Fruit fly (Drosophila melanogaster) whole organism, embryonic: ENCODE data around the gene alphaCOP.

Experiments used
- CG10147 ChIP-seq: fragments of 200-800 bp; sonication (Bioruptor generic); optimal IDR thresholded peaks from 2 replicates; lab custom pipeline; 2019; ENCODE audit warnings: missing biosample characterization, mild to moderate bottlenecking, missing genetic modification characterization, moderate library complexity
- CG10979 ChIP-seq: fragments of 200-800 bp; sonication (Bioruptor generic); optimal IDR thresholded peaks from 2 replicates; lab custom pipeline; 2018; ENCODE audit warnings: missing biosample characterization, mild to moderate bottlenecking, missing genetic modification characterization, moderate library complexity
- CG11456 ChIP-seq: fragments of 200-800 bp; sonication (Bioruptor generic); IDR thresholded peaks from 3 replicates; pipeline ENCODE4 v1.3.6; 2022; ENCODE audit warnings: missing biosample characterization, missing genetic modification characterization
- CG1233 ChIP-seq: fragments of 200-800 bp; sonication (Bioruptor generic); optimal IDR thresholded peaks from 4 replicates; lab custom pipeline; 2018; ENCODE audit warnings: missing biosample characterization, mild to moderate bottlenecking, missing genetic modification characterization
- CG12391 ChIP-seq: fragments of 200-800 bp; sonication (Bioruptor generic); optimal IDR thresholded peaks from 3 replicates; lab custom pipeline; 2018; ENCODE audit warnings: missing biosample characterization, mild to moderate bottlenecking, missing genetic modification characterization, moderate library complexity
- CG13123 ChIP-seq: fragments of 200-800 bp; sonication (Bioruptor generic); optimal IDR thresholded peaks from 2 replicates; lab custom pipeline; 2016; ENCODE audit warnings: missing biosample characterization, missing genetic modification characterization
- CG14667 ChIP-seq: fragments of 200-800 bp; sonication (Bioruptor generic); IDR thresholded peaks from 2 replicates; pipeline ENCODE4 v1.3.6; 2022; ENCODE audit warnings: missing biosample characterization, missing genetic modification characterization
- CG14965 ChIP-seq: fragments of 200-800 bp; sonication (Bioruptor generic); optimal IDR thresholded peaks from 2 replicates; lab custom pipeline; 2016; ENCODE audit warnings: missing biosample characterization, missing genetic modification characterization, borderline replicate concordance
- CG15601 ChIP-seq: fragments of 200-800 bp; sonication (Bioruptor generic); optimal IDR thresholded peaks from 3 replicates; lab custom pipeline; 2019; ENCODE audit warnings: missing biosample characterization, mild to moderate bottlenecking, missing genetic modification characterization, moderate library complexity
- CG17359 ChIP-seq: fragments of 200-800 bp; sonication (Bioruptor generic); optimal IDR thresholded peaks from 3 replicates; lab custom pipeline; 2018; ENCODE audit warnings: missing biosample characterization, mild to moderate bottlenecking, missing genetic modification characterization, moderate library complexity
- CG1792 ChIP-seq: fragments of 200-800 bp; sonication (Bioruptor generic); optimal IDR thresholded peaks from 2 replicates; lab custom pipeline; 2016; ENCODE audit warnings: missing biosample characterization, missing genetic modification characterization
- CG18262 ChIP-seq: fragments of 200-800 bp; optimal IDR thresholded peaks from 3 replicates; lab custom pipeline; 2019; ENCODE audit warnings: missing biosample characterization, mild to moderate bottlenecking, missing genetic modification characterization, moderate library complexity
- CG2199 ChIP-seq: fragments of 200-800 bp; sonication (Bioruptor generic); IDR thresholded peaks from 3 replicates; pipeline ENCODE4 v1.3.6; 2022; ENCODE audit warnings: missing biosample characterization, missing genetic modification characterization
- CG30403 ChIP-seq: fragments of 200-800 bp; sonication (Bioruptor generic); optimal IDR thresholded peaks from 3 replicates; lab custom pipeline; 2016; ENCODE audit warnings: missing biosample characterization, missing genetic modification characterization
- CG31224 ChIP-seq: fragments of 200-800 bp; sonication (Bioruptor generic); IDR thresholded peaks from 2 replicates; pipeline ENCODE4 v1.3.6; 2022; ENCODE audit warnings: missing biosample characterization, missing genetic modification characterization
- CG4854 ChIP-seq: fragments of 200-800 bp; sonication (Bioruptor generic); optimal IDR thresholded peaks from 2 replicates; lab custom pipeline; 2016; ENCODE audit warnings: missing biosample characterization, missing genetic modification characterization, inconsistent platforms
- CG5953 ChIP-seq: fragments of 200-800 bp; sonication (Bioruptor generic); IDR thresholded peaks from 2 replicates; pipeline ENCODE4 v1.3.6; 2022; ENCODE audit warnings: missing biosample characterization, missing genetic modification characterization
- CG6272 ChIP-seq: fragments of 200-800 bp; sonication (Bioruptor generic); IDR thresholded peaks from 2 replicates; pipeline ENCODE4 v1.3.6; 2022; ENCODE audit warnings: missing biosample characterization, missing genetic modification characterization
- CG7556 ChIP-seq: fragments of 200-800 bp; sonication (Bioruptor generic); optimal IDR thresholded peaks from 2 replicates; lab custom pipeline; 2017; ENCODE audit warnings: missing biosample characterization, mild to moderate bottlenecking, missing genetic modification characterization
- CG7745 ChIP-seq: fragments of 200-800 bp; sonication (Bioruptor generic); optimal IDR thresholded peaks from 2 replicates; lab custom pipeline; 2018; ENCODE audit warnings: missing biosample characterization, mild to moderate bottlenecking, missing genetic modification characterization, moderate library complexity
- CG7839 ChIP-seq: fragments of 200-800 bp; sonication (Bioruptor generic); optimal IDR thresholded peaks from 3 replicates; lab custom pipeline; 2018; ENCODE audit warnings: missing biosample characterization, mild to moderate bottlenecking, missing genetic modification characterization, moderate library complexity
- CG7987 ChIP-seq: fragments of 200-800 bp; sonication (Bioruptor generic); optimal IDR thresholded peaks from 2 replicates; lab custom pipeline; 2018; ENCODE audit warnings: missing biosample characterization, mild to moderate bottlenecking, missing genetic modification characterization, moderate library complexity
- CG8089 ChIP-seq: fragments of 200-800 bp; sonication (Bioruptor generic); optimal IDR thresholded peaks from 3 replicates; lab custom pipeline; 2016; ENCODE audit warnings: missing biosample characterization, missing genetic modification characterization
- CG9727 ChIP-seq: fragments of 200-800 bp; sonication (Bioruptor generic); optimal IDR thresholded peaks from 3 replicates; lab custom pipeline; 2017; ENCODE audit warnings: missing biosample characterization, mild to moderate bottlenecking, missing genetic modification characterization
- CTCF ChIP-seq: fragments of 200-800 bp; sonication (Bioruptor generic); optimal IDR thresholded peaks from 2 replicates; lab custom pipeline; 2017; ENCODE audit warnings: missing biosample characterization, mild to moderate bottlenecking, missing genetic modification characterization, moderate library complexity
- Dad ChIP-seq: fragments of 200-800 bp; sonication (Bioruptor generic); optimal IDR thresholded peaks from 3 replicates; lab custom pipeline; 2016; ENCODE audit warnings: missing biosample characterization, missing genetic modification characterization
- Elba2 ChIP-seq: fragments of 200-800 bp; sonication (Bioruptor generic); optimal IDR thresholded peaks from 3 replicates; lab custom pipeline; 2016; ENCODE audit warnings: missing biosample characterization, missing genetic modification characterization
- Hand ChIP-seq: fragments of 200-800 bp; sonication (Bioruptor generic); optimal IDR thresholded peaks from 2 replicates; lab custom pipeline; 2017; ENCODE audit warnings: mild to moderate bottlenecking, missing biosample characterization, missing genetic modification reagents, missing genetic modification characterization
- HmgZ ChIP-seq: fragments of 200-800 bp; sonication (Bioruptor generic); optimal IDR thresholded peaks from 2 replicates; lab custom pipeline; 2018; ENCODE audit warnings: missing biosample characterization, mild to moderate bottlenecking, missing genetic modification characterization
- Jarid2 ChIP-seq: fragments of 200-800 bp; sonication (Bioruptor generic); optimal IDR thresholded peaks from 3 replicates; lab custom pipeline; 2017; ENCODE audit warnings: mild to moderate bottlenecking, missing biosample characterization, missing genetic modification reagents, missing genetic modification characterization
- Med ChIP-seq: fragments of 200-800 bp; sonication (Bioruptor generic); peaks from one replicate; lab custom pipeline; 2016; ENCODE audit warnings: missing biosample characterization, missing genetic modification characterization, mild to moderate bottlenecking, inconsistent platforms, moderate library complexity
- Meics ChIP-seq: fragments of 200-800 bp; sonication (Bioruptor generic); optimal IDR thresholded peaks from 2 replicates; lab custom pipeline; 2017; ENCODE audit warnings: missing biosample characterization, mild to moderate bottlenecking, missing genetic modification characterization
- Mes4 ChIP-seq: fragments of 200-800 bp; sonication (Bioruptor generic); optimal IDR thresholded peaks from 2 replicates; lab custom pipeline; 2016; ENCODE audit warnings: missing biosample characterization, missing genetic modification characterization
- Mrtf ChIP-seq: fragments of 200-800 bp; sonication (Bioruptor generic); IDR thresholded peaks from 3 replicates; pipeline ENCODE4 v1.3.6; 2022; ENCODE audit warnings: missing biosample characterization, missing genetic modification characterization
- NFAT ChIP-seq: fragments of 200-800 bp; sonication (Bioruptor generic); IDR thresholded peaks from 2 replicates; pipeline ENCODE4 v1.3.6; 2022; ENCODE audit warnings: missing biosample characterization, missing genetic modification characterization
- Nf-YA ChIP-seq: fragments of 200-800 bp; sonication (Bioruptor generic); IDR thresholded peaks from 2 replicates; pipeline ENCODE4 v1.3.6; 2022; ENCODE audit warnings: missing biosample characterization, missing genetic modification characterization
- Sry-δ ChIP-seq: fragments of 200-800 bp; sonication (Bioruptor generic); optimal IDR thresholded peaks from 2 replicates; lab custom pipeline; 2016; ENCODE audit warnings: missing biosample characterization, missing genetic modification characterization
- Vsx1 ChIP-seq: fragments of 200-800 bp; sonication (Bioruptor generic); optimal IDR thresholded peaks from 2 replicates; lab custom pipeline; 2017; ENCODE audit warnings: missing biosample characterization, mild to moderate bottlenecking, missing genetic modification characterization, missing genetic modification reagents
- ap ChIP-seq: fragments of 200-800 bp; sonication (Bioruptor generic); IDR thresholded peaks from 2 replicates; pipeline ENCODE4 v1.3.6; 2022; ENCODE audit warnings: missing biosample characterization, missing genetic modification characterization
- bigmax ChIP-seq: fragments of 200-800 bp; sonication (Bioruptor generic); optimal IDR thresholded peaks from 2 replicates; lab custom pipeline; 2018; ENCODE audit warnings: missing biosample characterization, mild to moderate bottlenecking, missing genetic modification characterization
- bsh ChIP-seq, 2 experiments: fragments of 200-800 bp; sonication (Bioruptor generic); optimal IDR thresholded peaks; 2 replicates each; lab custom pipeline; 2017 to 2018; ENCODE audit warnings: mild to moderate bottlenecking in 2 of 2, missing biosample characterization in 2 of 2, missing genetic modification characterization in 2 of 2, moderate library complexity in 1 of 2
- ci ChIP-seq: fragments of 200-800 bp; sonication (Bioruptor generic); IDR thresholded peaks from 3 replicates; pipeline ENCODE4 v1.3.6; 2022; ENCODE audit warnings: missing biosample characterization, missing genetic modification characterization
- esg ChIP-seq: fragments of 200-800 bp; sonication (Bioruptor generic); conservative IDR thresholded peaks from 2 replicates; pipeline ENCODE4 v1.3.6; 2022; ENCODE audit warnings: missing biosample characterization, missing genetic modification characterization
- ham ChIP-seq: fragments of 200-800 bp; sonication (Bioruptor generic); IDR thresholded peaks from 2 replicates; pipeline ENCODE4 v1.3.6; 2022; ENCODE audit warnings: missing biosample characterization, missing genetic modification characterization
- jigr1 ChIP-seq: fragments of 200-800 bp; sonication (Bioruptor generic); IDR thresholded peaks from 3 replicates; pipeline ENCODE4 v1.3.6; 2022; ENCODE audit warnings: missing biosample characterization, missing genetic modification characterization
- ken ChIP-seq: fragments of 200-800 bp; sonication (Bioruptor generic); IDR thresholded peaks from 3 replicates; pipeline ENCODE4 v1.3.6; 2022; ENCODE audit warnings: missing biosample characterization, missing genetic modification characterization
- pros ChIP-seq: fragments of 200-800 bp; sonication (Bioruptor generic); optimal IDR thresholded peaks from 3 replicates; lab custom pipeline; 2019; ENCODE audit warnings: missing biosample characterization, mild to moderate bottlenecking, missing genetic modification characterization, moderate library complexity
- ro ChIP-seq: fragments of 200-800 bp; sonication (Bioruptor generic); IDR thresholded peaks from 2 replicates; pipeline ENCODE4 v1.3.6; 2022; ENCODE audit warnings: missing biosample characterization, missing genetic modification characterization
- salm ChIP-seq: fragments of 200-800 bp; sonication (Bioruptor generic); optimal IDR thresholded peaks from 2 replicates; lab custom pipeline; 2018; ENCODE audit warnings: missing biosample characterization, mild to moderate bottlenecking, missing genetic modification characterization
- trem ChIP-seq: fragments of 200-800 bp; optimal IDR thresholded peaks from 3 replicates; lab custom pipeline; 2019; ENCODE audit warnings: missing biosample characterization, mild to moderate bottlenecking, missing genetic modification characterization, moderate library complexity

alphaCOP gene

DNA sequence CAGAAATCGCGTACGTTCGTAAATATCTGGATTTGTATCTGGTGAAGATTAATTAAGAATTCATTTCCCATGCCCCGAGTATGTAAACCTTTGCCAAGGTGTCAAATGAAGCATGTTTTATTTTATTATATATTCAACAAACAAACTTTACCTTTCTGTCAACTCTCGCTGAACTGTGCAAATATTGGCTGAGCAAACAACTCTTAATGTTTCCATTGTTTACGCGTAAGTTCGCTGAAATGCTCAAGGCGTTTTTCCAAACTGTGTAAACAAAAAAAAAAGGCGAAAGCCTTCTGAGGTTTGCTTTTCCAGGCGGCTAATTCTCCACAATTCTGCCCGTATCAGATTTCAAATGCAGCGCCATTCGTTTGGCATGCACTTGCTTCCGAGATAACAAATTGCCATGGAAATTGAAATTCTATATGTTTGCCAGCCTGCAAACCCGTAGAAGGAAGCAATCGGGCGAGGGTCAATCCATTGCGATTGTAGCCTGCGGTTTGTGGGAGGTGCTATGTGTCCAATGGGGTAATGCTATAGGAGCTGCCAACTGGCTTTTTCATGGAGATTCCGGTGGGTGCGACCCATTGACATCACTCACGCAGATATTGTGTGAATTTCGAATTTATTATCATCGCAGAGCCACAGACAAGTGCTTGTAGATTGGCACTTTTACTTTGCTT is 53.2 kb downstream of the alphaCOP start (continued):
- peak; percentile 65 for TF ChIP-seq CG7556 (GFP tag; lab: Kevin White, UChicago)
- no peak for TF ChIP-seq ham (GFP tag; lab: Robert Waterston, UW)
- no peak for TF ChIP-seq Mes4
- peak; percentile 96 for TF ChIP-seq CG7987
- peak; percentile 37; the same call in 1 of the 2 replicates for TF ChIP-seq CG31224
- TF ChIP-seq CG2199 (GFP tag; lab: Robert Waterston, UW), result no peak
- TF ChIP-seq Vsx1, result peak; percentile 76
- TF ChIP-seq Jarid2, result peak; percentile 69
- TF ChIP-seq trem (tag; lab: Kevin White, UChicago), result no peak
- peak; percentile 97 for TF ChIP-seq Med (GFP tag; lab: Kevin White, UChicago)
- TF ChIP-seq esg, result no peak
- TF ChIP-seq CG7745 (tag; lab: Kevin White, UChicago), result no peak
- TF ChIP-seq CG13123 (GFP tag; lab: Kevin White, UChicago), result peak; percentile 12
- TF ChIP-seq CG1792 (GFP tag; lab: Kevin White, UChicago), result peak; percentile 78
- no peak for TF ChIP-seq CG7839
- TF ChIP-seq Mrtf (GFP tag; lab: Robert Waterston, UW), result 0 out of 3 replicates have a peak, but pooled peaks have one; percentile 11
- TF ChIP-seq CG14965 (GFP tag; lab: Kevin White, UChicago), result peak; percentile 23
- TF ChIP-seq Meics, result peak; percentile 90
- TF ChIP-seq CG18262, result no peak
- TF ChIP-seq NFAT (GFP tag; lab: Robert Waterston, UW), result 0 out of 2 replicates have a peak, but pooled peaks have one; percentile 41
- no peak for TF ChIP-seq bsh (GFP tag; optimal IDR thresholded peaks at IDR 0.05; lab: Kevin White, UChicago)
- peak; percentile 67 for TF ChIP-seq ci
- TF ChIP-seq CG9727, result peak; percentile 75
- TF ChIP-seq CG12391 (tag; lab: Kevin White, UChicago), result peak; percentile 28
- no peak for TF ChIP-seq CG14667 (GFP tag; lab: Robert Waterston, UW)
- TF ChIP-seq CG17359 (tag; lab: Kevin White, UChicago), result peak; percentile 77
- TF ChIP-seq CG6272 (GFP tag; lab: Robert Waterston, UW), result no peak
- peak; percentile 26 for TF ChIP-seq CG30403 (GFP tag; lab: Kevin White, UChicago)
- TF ChIP-seq CG8089 (GFP tag; lab: Kevin White, UChicago), result peak; percentile 26
- no peak for TF ChIP-seq CG4854 (GFP tag; lab: Kevin White, UChicago)
- peak; percentile 83 for TF ChIP-seq CG10147
- TF ChIP-seq CG11456 (GFP tag; lab: Robert Waterston, UW), result peak; percentile 76
- no peak for TF ChIP-seq CTCF (GFP tag; lab: Kevin White, UChicago)
- no peak for TF ChIP-seq jigr1 (GFP tag; lab: Robert Waterston, UW)
- peak; percentile 79 for TF ChIP-seq HmgZ (tag; lab: Kevin White, UChicago)
- TF ChIP-seq ap (GFP tag; lab: Robert Waterston, UW), result no peak
- TF ChIP-seq pros (GFP tag; lab: Kevin White, UChicago), result no peak
- TF ChIP-seq Hand (GFP tag; lab: Kevin White, UChicago), result peak; percentile 74
- TF ChIP-seq ken (GFP tag; lab: Robert Waterston, UW), result no peak
- TF ChIP-seq CG1233 (GFP tag; lab: Kevin White, UChicago), result peak; percentile 79
- peak; percentile 19 for TF ChIP-seq Sry-δ (GFP tag; lab: Kevin White, UChicago)
- TF ChIP-seq bigmax (GFP tag; lab: Kevin White, UChicago), result peak; percentile 65
- TF ChIP-seq salm, result peak; percentile 27
- peak; percentile 44 for TF ChIP-seq Dad
- TF ChIP-seq CG5953 (GFP tag; lab: Robert Waterston, UW), result 0 out of 2 replicates have a peak, but pooled peaks have one; percentile 50
- TF ChIP-seq CG15601 (tag; lab: Kevin White, UChicago), result peak; percentile 11
- no peak for TF ChIP-seq Elba2 (GFP tag; lab: Kevin White, UChicago)
- no peak for TF ChIP-seq ro
- TF ChIP-seq CG10979 (tag; lab: Kevin White, UChicago), result no peak
- TF ChIP-seq Nf-YA (GFP tag; lab: Robert Waterston, UW), result peak; percentile 47; the same call in 1 of the 2 replicates
